Worm (Caenorhabditis elegans): Measurements from ENCODE around the gene Y110A2AL.4.

- TF ChIP-seq B0310.2 (tag; optimal IDR thresholded peaks at IDR 0.05) = no peak
- no peak for TF ChIP-seq hmbx-1 (tag; optimal IDR thresholded peaks at IDR 0.05)
- TF ChIP-seq hmg-4 (GFP tag; optimal IDR thresholded peaks at IDR 0.05) = no peak
- no peak for TF ChIP-seq F13C5.2 (tag; optimal IDR thresholded peaks at IDR 0.05)
- TF ChIP-seq aly-1 (tag; optimal IDR thresholded peaks at IDR 0.05) = no peak
- TF ChIP-seq ama-1 (optimal IDR thresholded peaks at IDR 0.05) = no peak
- TF ChIP-seq ets-7 (tag; optimal IDR thresholded peaks at IDR 0.05) = no peak
- no peak for TF ChIP-seq sea-1 (GFP tag; conservative IDR thresholded peaks at IDR 0.05)
Measured at ce11 chrII:2857559-2857958, 18.5 kb downstream of the Y110A2AL.4 start.
